Worm (Caenorhabditis elegans) whole organism, L1 larva: Measurements from ENCODE around the gene blos-8.

Experiments
- aha-1 ChIP-seq: fragments of 150-350 bp; optimal IDR thresholded peaks from 2 replicates; lab custom pipeline; 2014; ENCODE audit warnings: missing biosample characterization, missing genetic modification characterization
- ceh-63 ChIP-seq: fragments of 200-800 bp; sonication (Bioruptor generic); optimal IDR thresholded peaks from 2 replicates; lab custom pipeline; 2018; ENCODE audit warnings: mild to moderate bottlenecking, missing genetic modification characterization, missing compliant biosample characterization
- ceh-82 ChIP-seq, 3 experiments: fragments of 150-350 bp in 1 of 3; sonication (generic microtip) in 2 of 3; optimal IDR thresholded peaks; 2 replicates each; lab custom pipeline; 2014 to 2017; ENCODE audit warnings: missing biosample characterization in 3 of 3, missing genetic modification characterization in 3 of 3
- fkh-10 ChIP-seq: sonication (generic microtip); optimal IDR thresholded peaks from 2 replicates; lab custom pipeline; 2017; ENCODE audit warnings: missing biosample characterization, missing genetic modification reagents, missing genetic modification characterization
- irx-1 ChIP-seq: sonication (generic microtip); optimal IDR thresholded peaks from 2 replicates; lab custom pipeline; 2016; ENCODE audit warnings: missing genetic modification characterization, missing compliant biosample characterization
- lin-39 ChIP-seq: fragments of 150-350 bp; optimal IDR thresholded peaks from 2 replicates; lab custom pipeline; 2014; ENCODE audit warnings: missing biosample characterization, missing genetic modification reagents, missing genetic modification characterization
- nhr-237 ChIP-seq: fragments of 150-350 bp; optimal IDR thresholded peaks from 2 replicates; lab custom pipeline; 2014; ENCODE audit warnings: missing biosample characterization, missing genetic modification characterization
- snpc-4 ChIP-seq: fragments of 150-350 bp; optimal IDR thresholded peaks from 2 replicates; lab custom pipeline; 2014; ENCODE audit warnings: missing biosample characterization, missing genetic modification characterization
- tbx-2 ChIP-seq: sonication (generic microtip); optimal IDR thresholded peaks from 2 replicates; lab custom pipeline; 2016; ENCODE audit warnings: missing genetic modification characterization, missing compliant biosample characterization

ce11 chrX:15385379-15385778 is 45.6 kb downstream of the blos-8 start:
- TF ChIP-seq lin-39 (tag; lab: Kevin White, UChicago) = no peak
- TF ChIP-seq snpc-4 (tag; lab: Kevin White, UChicago) = no peak
- no peak for TF ChIP-seq tbx-2
- no peak for TF ChIP-seq irx-1 (tag; lab: Kevin White, UChicago)
- TF ChIP-seq ceh-63 (GFP tag; lab: Kevin White, UChicago) = no peak
- no peak for TF ChIP-seq aha-1 (tag; lab: Kevin White, UChicago)
- TF ChIP-seq ceh-82 (tag; optimal IDR thresholded peaks at IDR 0.05; lab: Kevin White, UChicago) = no peak
- no peak for TF ChIP-seq fkh-10 (GFP tag; lab: Kevin White, UChicago)
- TF ChIP-seq nhr-237 (tag; lab: Kevin White, UChicago) = no peak
